Fruit fly (Drosophila melanogaster) whole organism, embryonic: ENCODE data around the gene Acp63F.
A peak's percentile ranks its signal among the peaks of the same experiment; 100 is the strongest.

Experiments used
- Atf3 ChIP-seq: fragments of 200-800 bp; sonication (Bioruptor generic); optimal IDR thresholded peaks from 3 replicates; lab custom pipeline; 2016; ENCODE audit warnings: missing biosample characterization, missing genetic modification characterization
- B-H2 ChIP-seq: fragments of 200-800 bp; sonication (Bioruptor generic); optimal IDR thresholded peaks from 2 replicates; lab custom pipeline; 2018; ENCODE audit warnings: missing biosample characterization, mild to moderate bottlenecking, missing genetic modification characterization
- BEAF-32 ChIP-seq: fragments of 200-800 bp; sonication (Bioruptor generic); optimal IDR thresholded peaks from 3 replicates; lab custom pipeline; 2017; ENCODE audit warnings: missing biosample characterization, missing genetic modification characterization, mild to moderate bottlenecking, moderate library complexity, missing genetic modification reagents
- CG10274 ChIP-seq: fragments of 200-800 bp; sonication (Bioruptor generic); optimal IDR thresholded peaks from 3 replicates; lab custom pipeline; 2017; ENCODE audit warnings: missing biosample characterization, mild to moderate bottlenecking, missing genetic modification characterization
- CG10366 ChIP-seq: fragments of 200-800 bp; sonication (Bioruptor generic); IDR thresholded peaks from 2 replicates; pipeline ENCODE4 v1.3.6; 2022; ENCODE audit warnings: missing biosample characterization, missing genetic modification characterization
- CG11085 ChIP-seq: fragments of 200-800 bp; sonication (Bioruptor generic); IDR thresholded peaks from 2 replicates; pipeline ENCODE4 v1.3.6; 2022; ENCODE audit warnings: missing biosample characterization, missing genetic modification characterization
- CG12391 ChIP-seq: fragments of 200-800 bp; sonication (Bioruptor generic); optimal IDR thresholded peaks from 3 replicates; lab custom pipeline; 2018; ENCODE audit warnings: missing biosample characterization, mild to moderate bottlenecking, missing genetic modification characterization, moderate library complexity
- CG13287 ChIP-seq: fragments of 200-800 bp; sonication (Bioruptor generic); IDR thresholded peaks from 2 replicates; pipeline ENCODE4 v1.3.6; 2022; ENCODE audit warnings: missing biosample characterization, missing genetic modification characterization; ENCODE audit not compliant: partially characterized antibody
- CG15269 ChIP-seq: fragments of 200-800 bp; sonication (Bioruptor generic); optimal IDR thresholded peaks from 2 replicates; lab custom pipeline; 2018; ENCODE audit warnings: missing biosample characterization, mild to moderate bottlenecking, missing genetic modification characterization, moderate library complexity
- CG17328 ChIP-seq: fragments of 200-800 bp; sonication (Bioruptor generic); IDR thresholded peaks from 2 replicates; pipeline ENCODE4 v1.3.6; 2022; ENCODE audit warnings: missing biosample characterization, missing genetic modification characterization
- CG17612 ChIP-seq: fragments of 200-800 bp; sonication (Bioruptor generic); IDR thresholded peaks from 2 replicates; pipeline ENCODE4 v1.3.6; 2022; ENCODE audit warnings: missing biosample characterization, missing genetic modification characterization
- CG18011 ChIP-seq: fragments of 200-800 bp; sonication (Bioruptor generic); optimal IDR thresholded peaks from 2 replicates; lab custom pipeline; 2017; ENCODE audit warnings: missing biosample characterization, missing genetic modification characterization, mild to moderate bottlenecking, moderate library complexity, missing genotype
- CG18599 ChIP-seq: fragments of 200-800 bp; sonication (Bioruptor generic); optimal IDR thresholded peaks from 3 replicates; lab custom pipeline; 2017; ENCODE audit warnings: missing biosample characterization, missing genetic modification characterization, mild to moderate bottlenecking, moderate library complexity, missing genetic modification reagents
- CG31224 ChIP-seq: fragments of 200-800 bp; sonication (Bioruptor generic); IDR thresholded peaks from 2 replicates; pipeline ENCODE4 v1.3.6; 2022; ENCODE audit warnings: missing biosample characterization, missing genetic modification characterization
- CG31365 ChIP-seq: fragments of 200-800 bp; sonication (Bioruptor generic); optimal IDR thresholded peaks from 2 replicates; lab custom pipeline; 2018; ENCODE audit warnings: missing biosample characterization, mild to moderate bottlenecking, missing genetic modification characterization
- CG3281 ChIP-seq: fragments of 200-800 bp; sonication (Bioruptor generic); optimal IDR thresholded peaks from 3 replicates; lab custom pipeline; 2017; ENCODE audit warnings: missing biosample characterization, mild to moderate bottlenecking, missing genetic modification characterization
- CG4404 ChIP-seq: fragments of 200-800 bp; sonication (Bioruptor generic); IDR thresholded peaks from 2 replicates; pipeline ENCODE4 v1.3.6; 2022; ENCODE audit warnings: missing biosample characterization, missing genetic modification characterization
- CG7839 ChIP-seq: fragments of 200-800 bp; sonication (Bioruptor generic); optimal IDR thresholded peaks from 3 replicates; lab custom pipeline; 2018; ENCODE audit warnings: missing biosample characterization, mild to moderate bottlenecking, missing genetic modification characterization, moderate library complexity
- CG8478 ChIP-seq: fragments of >200 bp; optimal IDR thresholded peaks from 2 replicates; lab custom pipeline; 2018
- CG9876 ChIP-seq: fragments of 200-800 bp; sonication (Bioruptor generic); optimal IDR thresholded peaks from 2 replicates; lab custom pipeline; 2016; ENCODE audit warnings: missing biosample characterization, missing genetic modification characterization
- Drgx ChIP-seq: fragments of 200-800 bp; sonication (Bioruptor generic); IDR thresholded peaks from 2 replicates; pipeline ENCODE4 v1.3.6; 2022; ENCODE audit warnings: missing biosample characterization, missing genetic modification characterization
- Fer2 ChIP-seq: fragments of 200-800 bp; sonication (Bioruptor generic); optimal IDR thresholded peaks from 2 replicates; lab custom pipeline; 2018; ENCODE audit warnings: missing biosample characterization, mild to moderate bottlenecking, missing genetic modification characterization, moderate library complexity
- Hand ChIP-seq: fragments of 200-800 bp; sonication (Bioruptor generic); optimal IDR thresholded peaks from 2 replicates; lab custom pipeline; 2017; ENCODE audit warnings: mild to moderate bottlenecking, missing biosample characterization, missing genetic modification reagents, missing genetic modification characterization
- MBD-R2 ChIP-seq: fragments of 200-800 bp; sonication (Bioruptor generic); IDR thresholded peaks from 2 replicates; pipeline ENCODE4 v1.3.6; 2022; ENCODE audit warnings: missing biosample characterization, missing genetic modification characterization
- Pdp1 ChIP-seq, 2 experiments: fragments of 200-800 bp; sonication (Bioruptor generic); optimal IDR thresholded peaks; 3 replicates each; lab custom pipeline; 2016; ENCODE audit warnings: missing biosample characterization in 2 of 2, missing genetic modification characterization in 2 of 2, mild to moderate bottlenecking in 1 of 2, moderate library complexity in 1 of 2
- Sry-δ ChIP-seq: fragments of 200-800 bp; sonication (Bioruptor generic); optimal IDR thresholded peaks from 2 replicates; lab custom pipeline; 2016; ENCODE audit warnings: missing biosample characterization, missing genetic modification characterization
- Trl ChIP-seq, 3 experiments: fragments of >200 bp in 2 of 3; fragments of 200-800 bp in 1 of 3; sonication (Bioruptor generic) in 1 of 3; optimal IDR thresholded peaks; 2 replicates in 1 of 3; 3 replicates in 2 of 3; lab custom pipeline; 2016 to 2017; ENCODE audit warnings: missing biosample characterization in 1 of 3, missing genetic modification characterization in 1 of 3
- Usf ChIP-seq: fragments of 200-800 bp; sonication (Bioruptor generic); optimal IDR thresholded peaks from 2 replicates; lab custom pipeline; 2017; ENCODE audit warnings: missing genotype, missing biosample characterization, missing genetic modification characterization
- ac ChIP-seq: fragments of 200-800 bp; sonication (Bioruptor generic); optimal IDR thresholded peaks from 3 replicates; lab custom pipeline; 2017; ENCODE audit warnings: missing biosample characterization, mild to moderate bottlenecking, missing genetic modification characterization
- bigmax ChIP-seq: fragments of 200-800 bp; sonication (Bioruptor generic); optimal IDR thresholded peaks from 2 replicates; lab custom pipeline; 2018; ENCODE audit warnings: missing biosample characterization, mild to moderate bottlenecking, missing genetic modification characterization
- bsh ChIP-seq, 2 experiments: fragments of 200-800 bp; sonication (Bioruptor generic); optimal IDR thresholded peaks; 2 replicates each; lab custom pipeline; 2017 to 2018; ENCODE audit warnings: mild to moderate bottlenecking in 2 of 2, missing biosample characterization in 2 of 2, missing genetic modification characterization in 2 of 2, moderate library complexity in 1 of 2
- chn ChIP-seq: fragments of 200-800 bp; sonication (Bioruptor generic); optimal IDR thresholded peaks from 2 replicates; lab custom pipeline; 2016; ENCODE audit warnings: missing biosample characterization, missing genetic modification characterization
- crp ChIP-seq, 2 experiments: fragments of 200-800 bp; sonication (Bioruptor generic); optimal IDR thresholded peaks; 2 replicates in 1 of 2; 3 replicates in 1 of 2; lab custom pipeline; 2017; ENCODE audit warnings: missing biosample characterization in 2 of 2, missing genetic modification characterization in 2 of 2, mild to moderate bottlenecking in 1 of 2, moderate library complexity in 1 of 2
- fd3F ChIP-seq: fragments of 200-800 bp; sonication (Bioruptor generic); optimal IDR thresholded peaks from 2 replicates; lab custom pipeline; 2018; ENCODE audit warnings: missing biosample characterization, mild to moderate bottlenecking, missing genetic modification characterization, moderate library complexity
- fd64A ChIP-seq: fragments of 200-800 bp; sonication (Bioruptor generic); optimal IDR thresholded peaks from 3 replicates; lab custom pipeline; 2018; ENCODE audit warnings: missing biosample characterization, mild to moderate bottlenecking, missing genetic modification characterization
- gt ChIP-seq: fragments of 200-800 bp; sonication (Bioruptor generic); IDR thresholded peaks from 2 replicates; pipeline ENCODE4 v1.3.6; 2022; ENCODE audit warnings: missing biosample characterization, missing genetic modification characterization
- ken ChIP-seq: fragments of 200-800 bp; sonication (Bioruptor generic); IDR thresholded peaks from 3 replicates; pipeline ENCODE4 v1.3.6; 2022; ENCODE audit warnings: missing biosample characterization, missing genetic modification characterization
- onecut ChIP-seq: fragments of 200-800 bp; sonication (Bioruptor generic); IDR thresholded peaks from 2 replicates; pipeline ENCODE4 v1.3.6; 2022; ENCODE audit warnings: missing biosample characterization, missing genetic modification characterization
- pum ChIP-seq: fragments of 200-800 bp; sonication (Bioruptor generic); optimal IDR thresholded peaks from 2 replicates; lab custom pipeline; 2016; ENCODE audit warnings: missing biosample characterization, missing genetic modification characterization
- repo ChIP-seq: fragments of 200-800 bp; sonication (Bioruptor generic); optimal IDR thresholded peaks from 2 replicates; lab custom pipeline; 2016; ENCODE audit warnings: missing biosample characterization, missing genetic modification characterization
- row ChIP-seq: fragments of 200-800 bp; sonication (Bioruptor generic); IDR thresholded peaks from 3 replicates; pipeline ENCODE4 v1.3.6; 2022; ENCODE audit warnings: missing biosample characterization, missing genetic modification characterization
- sc ChIP-seq, 3 experiments: fragments of >200 bp in 2 of 3; fragments of 200-800 bp in 1 of 3; sonication (Bioruptor generic) in 1 of 3; optimal IDR thresholded peaks; 2 replicates in 2 of 3; 3 replicates in 1 of 3; lab custom pipeline; 2017; ENCODE audit warnings: mild to moderate bottlenecking in 1 of 3, missing biosample characterization in 1 of 3, missing genetic modification characterization in 1 of 3, missing genetic modification reagents in 1 of 3
- scrt ChIP-seq: fragments of 200-800 bp; sonication (Bioruptor generic); optimal IDR thresholded peaks from 2 replicates; lab custom pipeline; 2018; ENCODE audit warnings: missing biosample characterization, mild to moderate bottlenecking, missing genetic modification characterization, moderate library complexity
- sens ChIP-seq: fragments of 200-800 bp; sonication (Bioruptor generic); peaks from one replicate; lab custom pipeline; 2016; ENCODE audit warnings: missing biosample characterization, missing genetic modification characterization
- sisA ChIP-seq: fragments of 200-800 bp; sonication (Bioruptor generic); IDR thresholded peaks from 2 replicates; pipeline ENCODE4 v1.3.6; 2022; ENCODE audit warnings: missing biosample characterization, missing genetic modification characterization
- ssp ChIP-seq: fragments of 200-800 bp; sonication (Bioruptor generic); IDR thresholded peaks from 2 replicates; pipeline ENCODE4 v1.3.6; 2022; ENCODE audit warnings: missing biosample characterization, missing genetic modification characterization
- tll ChIP-seq, 2 experiments: fragments of 200-800 bp in 1 of 2; fragments of >200 bp in 1 of 2; sonication (Bioruptor generic) in 1 of 2; optimal IDR thresholded peaks; 2 replicates each; lab custom pipeline; 2017 to 2019; ENCODE audit warnings: missing biosample characterization in 2 of 2, missing genetic modification characterization in 2 of 2, mild to moderate bottlenecking in 1 of 2, moderate library complexity in 1 of 2
- z ChIP-seq: fragments of 200-800 bp; sonication (Bioruptor generic); IDR thresholded peaks from 3 replicates; pipeline ENCODE4 v1.3.6; 2022; ENCODE audit warnings: missing biosample characterization, missing genetic modification characterization
- zen2 ChIP-seq: fragments of 200-800 bp; sonication (Bioruptor generic); IDR thresholded peaks from 3 replicates; pipeline ENCODE4 v1.3.6; 2022; ENCODE audit warnings: missing biosample characterization, missing genetic modification characterization; ENCODE audit not compliant: partially characterized antibody

Acp63F gene

DNA sequence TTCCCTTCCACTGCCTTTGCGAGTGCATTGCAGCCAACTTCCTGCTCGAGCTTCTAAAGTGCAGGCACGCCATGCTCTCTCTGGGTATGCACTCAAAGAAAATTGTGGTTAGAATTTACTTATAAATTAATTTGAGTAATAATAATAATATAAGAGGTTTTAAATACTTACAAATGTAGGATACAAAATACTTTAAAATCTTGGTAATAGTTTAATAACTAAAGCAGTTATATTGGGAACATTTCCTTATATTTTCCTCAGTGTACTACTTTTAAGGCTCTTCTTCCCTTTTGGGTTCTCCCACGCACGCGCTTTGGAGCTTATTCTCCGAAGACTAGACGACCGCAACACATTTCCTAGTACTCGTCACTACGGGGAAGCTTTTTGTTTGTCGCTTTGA lies 10.4 kb upstream of the Acp63F start (continued):
- TF ChIP-seq sc (optimal IDR thresholded peaks at IDR 0.05; lab: Kevin White, UChicago) (no peak), sc (GFP tag; optimal IDR thresholded peaks at IDR 0.05; lab: Kevin White, UChicago) (peak; percentile 58), Atf3 (no peak), Trl (optimal IDR thresholded peaks at IDR 0.05; lab: Kevin White, UChicago) (no peak), Trl (GFP tag; optimal IDR thresholded peaks at IDR 0.05; lab: Kevin White, UChicago) (no peak), B-H2 (GFP tag; lab: Kevin White, UChicago) (peak; percentile 76), ken (GFP tag; lab: Robert Waterston, UW) (peak; percentile 50; the same call in 1 of the 3 replicates), Hand (GFP tag; lab: Kevin White, UChicago) (peak; percentile 93), scrt (GFP tag; lab: Kevin White, UChicago) (peak; percentile 78), tll (GFP tag; optimal IDR thresholded peaks at IDR 0.05; lab: Kevin White, UChicago) (no peak), sisA (GFP tag; lab: Robert Waterston, UW) (peak; percentile 68), CG13287 (no peak), repo (no peak), gt (GFP tag; lab: Robert Waterston, UW) (no peak), z (no peak), CG31224 (GFP tag; lab: Robert Waterston, UW) (peak; percentile 49; the same call in 1 of the 2 replicates), crp (GFP tag; optimal IDR thresholded peaks at IDR 0.05; lab: Kevin White, UChicago) (peak in 1 of 2 experiments; percentile 17), bsh (GFP tag; optimal IDR thresholded peaks at IDR 0.05; lab: Kevin White, UChicago) (peak in 1 of 2 experiments; percentile 85), sens (GFP tag; lab: Kevin White, UChicago) (peak; percentile 90), CG15269 (peak; percentile 92), pum (GFP tag; lab: Kevin White, UChicago) (no peak), CG7839 (tag; lab: Kevin White, UChicago) (peak; percentile 83), ac (no peak), CG10366 (peak; percentile 69), ssp (GFP tag; lab: Robert Waterston, UW) (peak; percentile 47; the same call in 1 of the 2 replicates), Fer2 (tag; lab: Kevin White, UChicago) (peak; percentile 73), MBD-R2 (peak; percentile 55; the same call in 1 of the 2 replicates), row (GFP tag; lab: Robert Waterston, UW) (peak; percentile 91), Drgx (GFP tag; lab: Robert Waterston, UW) (peak; percentile 77; the same call in 1 of the 2 replicates), onecut (GFP tag; lab: Robert Waterston, UW) (peak; percentile 55), bigmax (GFP tag; lab: Kevin White, UChicago) (no peak), CG12391 (tag; lab: Kevin White, UChicago) (peak; percentile 89), CG18599 (GFP tag; lab: Kevin White, UChicago) (peak; percentile 96), CG10274 (GFP tag; lab: Kevin White, UChicago) (peak; percentile 41), CG4404 (peak; percentile 50), CG31365 (tag; lab: Kevin White, UChicago) (no peak), CG3281 (peak; percentile 86), zen2 (GFP tag; lab: Robert Waterston, UW) (no peak), CG17612 (GFP tag; lab: Robert Waterston, UW) (peak; percentile 50), Sry-δ (GFP tag; lab: Kevin White, UChicago) (no peak), BEAF-32 (GFP tag; lab: Kevin White, UChicago) (no peak), Pdp1 (GFP tag; optimal IDR thresholded peaks at IDR 0.05; lab: Kevin White, UChicago) (peak in 1 of 2 experiments; percentile 34), CG9876 (no peak), CG11085 (GFP tag; lab: Robert Waterston, UW) (peak; percentile 60; the same call in 1 of the 2 replicates), CG8478 (lab: Kevin White, UChicago) (no peak), fd64A (peak; percentile 5), fd3F (peak; percentile 79), Usf (peak; percentile 17), CG18011 (GFP tag; lab: Kevin White, UChicago) (peak; percentile 43), chn (GFP tag; lab: Kevin White, UChicago) (peak; percentile 27), CG17328 (GFP tag; lab: Robert Waterston, UW) (peak; percentile 73)
